Worm (Caenorhabditis elegans) whole organism, mixed stage, embryonic: Measurements from ENCODE around the gene nspc-5.
"Not testable (repeated sequence)": the region's sequence is repeated elsewhere in the genome, so short reads cannot be mapped to it uniquely, and the experiment has no call there.

Experiments used
- ces-1 ChIP-seq: fragments of 150-350 bp; optimal IDR thresholded peaks from 2 replicates; lab custom pipeline; 2014; ENCODE audit warnings: missing biosample characterization, missing genetic modification reagents, missing genetic modification characterization
- drap-1 ChIP-seq: fragments of 200-800 bp; sonication (Bioruptor generic); optimal IDR thresholded peaks from 3 replicates; lab custom pipeline; 2018; ENCODE audit warnings: mild to moderate bottlenecking, missing genetic modification characterization, missing compliant biosample characterization
- elt-3 ChIP-seq: fragments of 150-350 bp; optimal IDR thresholded peaks from 2 replicates; lab custom pipeline; 2014; ENCODE audit warnings: missing biosample characterization, missing genetic modification characterization
- nhr-28 ChIP-seq: fragments of 150-350 bp; optimal IDR thresholded peaks from 2 replicates; lab custom pipeline; 2014; ENCODE audit warnings: missing biosample characterization, missing genetic modification characterization
- pha-4 ChIP-seq: fragments of 150-350 bp; optimal IDR thresholded peaks from 2 replicates; lab custom pipeline; 2018; ENCODE audit warnings: missing biosample characterization, missing genetic modification reagents, missing genetic modification characterization
- snpc-4 ChIP-seq: fragments of 150-350 bp; optimal IDR thresholded peaks from 2 replicates; lab custom pipeline; 2014; ENCODE audit warnings: missing biosample characterization, missing genetic modification characterization
- sptf-1 ChIP-seq: sonication (generic microtip); optimal IDR thresholded peaks from 2 replicates; lab custom pipeline; 2017; ENCODE audit warnings: mild to moderate bottlenecking, missing genetic modification characterization, moderate library complexity, missing compliant biosample characterization
- tbx-8 ChIP-seq: fragments of 200-800 bp; sonication (Bioruptor generic); optimal IDR thresholded peaks from 2 replicates; lab custom pipeline; 2018; ENCODE audit warnings: mild to moderate bottlenecking, missing genetic modification characterization, moderate library complexity, missing compliant biosample characterization
- unc-39 ChIP-seq: fragments of 150-350 bp; optimal IDR thresholded peaks from 2 replicates; lab custom pipeline; 2014; ENCODE audit warnings: missing biosample characterization, missing genetic modification characterization
- unc-62 ChIP-seq: fragments of 150-350 bp; optimal IDR thresholded peaks from 2 replicates; lab custom pipeline; 2014; ENCODE audit warnings: missing biosample characterization, missing genetic modification reagents, missing genetic modification characterization

DNA sequence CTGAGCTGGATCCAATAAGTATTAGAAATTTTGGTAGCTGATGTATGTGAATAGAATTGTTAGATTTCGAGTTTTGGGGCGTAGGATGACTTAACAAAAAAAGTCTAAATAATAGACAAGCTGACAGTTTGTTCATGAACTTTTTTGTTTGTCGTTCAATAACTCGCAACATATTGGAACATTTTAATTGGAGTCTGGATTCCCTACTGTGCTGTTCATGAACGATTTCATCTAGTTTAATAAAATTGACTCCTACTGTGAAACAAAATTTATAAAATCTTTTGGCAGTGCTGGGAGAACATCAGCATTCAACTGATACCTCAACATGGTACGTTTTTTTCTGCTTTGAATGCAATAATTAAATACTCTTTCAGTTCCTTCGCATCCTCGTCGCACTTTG is 3.0 kb downstream of the nspc-5 start, which contains the start of gene nspc-7:
- not testable (repeated sequence) for TF ChIP-seq sptf-1 (tag; lab: Kevin White, UChicago); pha-4 (tag; lab: Kevin White, UChicago); ces-1; elt-3 (tag; lab: Kevin White, UChicago); drap-1 (GFP tag; lab: Kevin White, UChicago); tbx-8 (GFP tag; lab: Kevin White, UChicago); unc-62 (GFP tag; lab: Kevin White, UChicago); nhr-28 (tag; lab: Kevin White, UChicago); snpc-4 (tag; lab: Kevin White, UChicago); unc-39 (tag; lab: Kevin White, UChicago)
